Fruit fly (Drosophila melanogaster) whole organism, prepupa: ENCODE measurements around the gene CG1750.

Experiments used
- Blimp-1 ChIP-seq: fragments of 200-800 bp; sonication (Bioruptor generic); optimal IDR thresholded peaks from 3 replicates; lab custom pipeline; 2017; ENCODE audit warnings: missing biosample characterization, missing genetic modification characterization, mild to moderate bottlenecking, moderate library complexity, missing genetic modification reagents
- CG10631 ChIP-seq: fragments of 200-800 bp; sonication (Bioruptor generic); optimal IDR thresholded peaks from 2 replicates; lab custom pipeline; 2016; ENCODE audit warnings: missing biosample characterization, missing genetic modification characterization
- CG11294 ChIP-seq: fragments of 200-800 bp; sonication (Bioruptor generic); IDR thresholded peaks from 2 replicates; pipeline ENCODE4 v1.3.6; 2022; ENCODE audit warnings: missing biosample characterization, missing genetic modification characterization
- CG11762 ChIP-seq: fragments of 200-800 bp; sonication (Bioruptor generic); optimal IDR thresholded peaks from 3 replicates; lab custom pipeline; 2016; ENCODE audit warnings: missing biosample characterization, missing genetic modification characterization; ENCODE audit not compliant: insufficient read depth
- CG11902 ChIP-seq: fragments of 200-800 bp; sonication (Bioruptor generic); optimal IDR thresholded peaks from 3 replicates; lab custom pipeline; 2016; ENCODE audit warnings: missing biosample characterization, missing genetic modification characterization
- CG15336 ChIP-seq: fragments of 200-800 bp; sonication (Bioruptor generic); IDR thresholded peaks from 2 replicates; pipeline ENCODE4 v1.3.6; 2022; ENCODE audit warnings: missing biosample characterization, missing genetic modification characterization
- CG1621 ChIP-seq: fragments of 200-800 bp; sonication (Bioruptor generic); optimal IDR thresholded peaks from 3 replicates; lab custom pipeline; 2018; ENCODE audit warnings: missing biosample characterization, mild to moderate bottlenecking, missing genetic modification characterization
- CG16779 ChIP-seq: fragments of 200-800 bp; sonication (Bioruptor generic); optimal IDR thresholded peaks from 3 replicates; lab custom pipeline; 2017; ENCODE audit warnings: missing biosample characterization, mild to moderate bottlenecking, missing genetic modification characterization
- CG3032 ChIP-seq: fragments of 200-800 bp; optimal IDR thresholded peaks from 2 replicates; lab custom pipeline; 2019; ENCODE audit warnings: missing biosample characterization, mild to moderate bottlenecking, missing genetic modification characterization, moderate library complexity
- CG32006 ChIP-seq: fragments of 200-800 bp; sonication (Bioruptor generic); optimal IDR thresholded peaks from 3 replicates; lab custom pipeline; 2017; ENCODE audit warnings: missing biosample characterization, mild to moderate bottlenecking, missing genetic modification characterization
- CG34406 ChIP-seq: fragments of 200-800 bp; sonication (Bioruptor generic); optimal IDR thresholded peaks from 3 replicates; lab custom pipeline; 2016; ENCODE audit warnings: missing biosample characterization, missing genetic modification characterization
- CG3919 ChIP-seq: fragments of 200-800 bp; sonication (Bioruptor generic); optimal IDR thresholded peaks from 3 replicates; lab custom pipeline; 2016; ENCODE audit warnings: missing biosample characterization, missing genetic modification characterization
- CG6163 ChIP-seq: fragments of 200-800 bp; sonication (Bioruptor generic); IDR thresholded peaks from 3 replicates; pipeline ENCODE4 v1.3.6; 2022; ENCODE audit warnings: missing biosample characterization, missing genetic modification characterization
- CG6276 ChIP-seq: fragments of 200-800 bp; sonication (Bioruptor generic); optimal IDR thresholded peaks from 2 replicates; lab custom pipeline; 2017; ENCODE audit warnings: missing biosample characterization, mild to moderate bottlenecking, missing genetic modification characterization
- CG6792 ChIP-seq: fragments of 200-800 bp; sonication (Bioruptor generic); optimal IDR thresholded peaks from 3 replicates; lab custom pipeline; 2016; ENCODE audit warnings: missing biosample characterization, missing genetic modification characterization
- CG6808 ChIP-seq: fragments of 200-800 bp; sonication (Bioruptor generic); optimal IDR thresholded peaks from 3 replicates; lab custom pipeline; 2017; ENCODE audit warnings: missing biosample characterization, missing genetic modification characterization, mild to moderate bottlenecking, moderate library complexity, missing genetic modification reagents
- CG6854 ChIP-seq: fragments of 200-800 bp; sonication (Bioruptor generic); optimal IDR thresholded peaks from 2 replicates; lab custom pipeline; 2017; ENCODE audit warnings: missing biosample characterization, mild to moderate bottlenecking, missing genetic modification characterization
- CG7368 ChIP-seq: fragments of 200-800 bp; sonication (Bioruptor generic); optimal IDR thresholded peaks from 3 replicates; lab custom pipeline; 2016; ENCODE audit warnings: missing biosample characterization, missing genetic modification characterization
- CG8632 ChIP-seq: fragments of 200-800 bp; sonication (Bioruptor generic); optimal IDR thresholded peaks from 3 replicates; lab custom pipeline; 2016; ENCODE audit warnings: missing biosample characterization, missing genetic modification characterization
- Eip75B ChIP-seq: fragments of 200-800 bp; sonication (Bioruptor generic); optimal IDR thresholded peaks from 3 replicates; lab custom pipeline; 2016; ENCODE audit warnings: missing biosample characterization, missing genetic modification characterization
- Eip78C ChIP-seq: fragments of 200-800 bp; sonication (Bioruptor generic); peaks from one replicate; lab custom pipeline; 2016; ENCODE audit warnings: missing biosample characterization, missing genetic modification characterization
- Eip93F ChIP-seq: fragments of 200-800 bp; sonication (Bioruptor generic); optimal IDR thresholded peaks from 2 replicates; lab custom pipeline; 2016; ENCODE audit warnings: missing biosample characterization, mild to moderate bottlenecking, missing genetic modification characterization
- Ets21C ChIP-seq: fragments of 200-800 bp; sonication (Bioruptor generic); optimal IDR thresholded peaks from 3 replicates; lab custom pipeline; 2016; ENCODE audit warnings: missing biosample characterization, missing genetic modification characterization
- Gug ChIP-seq: fragments of 200-800 bp; sonication (Bioruptor generic); IDR thresholded peaks from 2 replicates; pipeline ENCODE4 v1.3.6; 2022; ENCODE audit warnings: missing biosample characterization, missing genetic modification characterization
- Hr39 ChIP-seq: fragments of 200-800 bp; sonication (Bioruptor generic); optimal IDR thresholded peaks from 2 replicates; lab custom pipeline; 2016; ENCODE audit warnings: missing biosample characterization, missing genetic modification characterization
- Hr4 ChIP-seq: fragments of 200-800 bp; sonication (Bioruptor generic); optimal IDR thresholded peaks from 3 replicates; lab custom pipeline; 2016; ENCODE audit warnings: missing biosample characterization, missing genetic modification characterization
- Lpt ChIP-seq: fragments of 200-800 bp; sonication (Bioruptor generic); optimal IDR thresholded peaks from 3 replicates; lab custom pipeline; 2016; ENCODE audit warnings: missing biosample characterization, missing genetic modification characterization
- Met ChIP-seq: fragments of 200-800 bp; sonication (Bioruptor generic); optimal IDR thresholded peaks from 3 replicates; lab custom pipeline; 2016; ENCODE audit warnings: missing biosample characterization, missing genetic modification characterization
- OdsH ChIP-seq: fragments of 200-800 bp; sonication (Bioruptor generic); optimal IDR thresholded peaks from 3 replicates; lab custom pipeline; 2016; ENCODE audit warnings: missing biosample characterization, missing genetic modification characterization
- Smox ChIP-seq: fragments of 200-800 bp; sonication (Bioruptor generic); optimal IDR thresholded peaks from 3 replicates; lab custom pipeline; 2016; ENCODE audit warnings: missing biosample characterization, missing genetic modification characterization
- Sox14 ChIP-seq: fragments of 200-800 bp; sonication (Bioruptor generic); optimal IDR thresholded peaks from 3 replicates; lab custom pipeline; 2016; ENCODE audit warnings: missing biosample characterization, missing genetic modification characterization
- acj6 ChIP-seq: fragments of 200-800 bp; sonication (Bioruptor generic); optimal IDR thresholded peaks from 3 replicates; lab custom pipeline; 2016; ENCODE audit warnings: missing biosample characterization, missing genetic modification characterization
- cyc ChIP-seq: fragments of 200-800 bp; sonication (Bioruptor generic); optimal IDR thresholded peaks from 3 replicates; lab custom pipeline; 2016; ENCODE audit warnings: missing biosample characterization, missing genetic modification characterization
- dsx ChIP-seq: fragments of 200-800 bp; optimal IDR thresholded peaks from 3 replicates; lab custom pipeline; 2019; ENCODE audit warnings: missing biosample characterization, mild to moderate bottlenecking, missing genetic modification characterization, moderate library complexity; ENCODE audit not compliant: poor library complexity, severe bottlenecking
- eg ChIP-seq: fragments of 200-800 bp; sonication (Bioruptor generic); IDR thresholded peaks from 3 replicates; pipeline ENCODE4 v1.3.6; 2022; ENCODE audit warnings: missing biosample characterization, missing genetic modification characterization
- esn ChIP-seq: fragments of 200-800 bp; sonication (Bioruptor generic); optimal IDR thresholded peaks from 2 replicates; lab custom pipeline; 2016; ENCODE audit warnings: missing biosample characterization, mild to moderate bottlenecking, missing genetic modification characterization, moderate library complexity
- fd85E ChIP-seq: fragments of 200-800 bp; sonication (Bioruptor generic); optimal IDR thresholded peaks from 3 replicates; lab custom pipeline; 2016; ENCODE audit warnings: missing biosample characterization, missing genetic modification characterization
- fkh ChIP-seq: fragments of 200-800 bp; sonication (Bioruptor generic); optimal IDR thresholded peaks from 3 replicates; lab custom pipeline; 2017; ENCODE audit warnings: missing biosample characterization, mild to moderate bottlenecking, missing genetic modification characterization, moderate library complexity
- lz ChIP-seq: fragments of 200-800 bp; sonication (Bioruptor generic); optimal IDR thresholded peaks from 3 replicates; lab custom pipeline; 2016; ENCODE audit warnings: missing biosample characterization, missing genetic modification characterization
- net ChIP-seq: fragments of 200-800 bp; sonication (Bioruptor generic); optimal IDR thresholded peaks from 3 replicates; lab custom pipeline; 2016; ENCODE audit warnings: missing biosample characterization, missing genetic modification characterization
- pdm3 ChIP-seq: fragments of 200-800 bp; sonication (Bioruptor generic); optimal IDR thresholded peaks from 3 replicates; lab custom pipeline; 2016; ENCODE audit warnings: missing biosample characterization, missing genetic modification characterization
- spab ChIP-seq: fragments of 200-800 bp; sonication (Bioruptor generic); optimal IDR thresholded peaks from 2 replicates; lab custom pipeline; 2017; ENCODE audit warnings: missing biosample characterization, mild to moderate bottlenecking, missing genetic modification characterization, missing genetic modification reagents
- ss ChIP-seq, 2 experiments: fragments of 200-800 bp; sonication (Bioruptor generic); optimal IDR thresholded peaks; 2 replicates in 1 of 2; 3 replicates in 1 of 2; lab custom pipeline; 2017 to 2018; ENCODE audit warnings: mild to moderate bottlenecking in 2 of 2, missing biosample characterization in 2 of 2, missing genetic modification characterization in 2 of 2, moderate library complexity in 1 of 2
- topi ChIP-seq: fragments of 200-800 bp; sonication (Bioruptor generic); optimal IDR thresholded peaks from 3 replicates; lab custom pipeline; 2016; ENCODE audit warnings: missing biosample characterization, missing genetic modification characterization
- vri ChIP-seq: fragments of 200-800 bp; sonication (Bioruptor generic); optimal IDR thresholded peaks from 3 replicates; lab custom pipeline; 2016; ENCODE audit warnings: missing biosample characterization, mild to moderate bottlenecking, missing genetic modification characterization

Gene CG1750

dm6 chr3R:31220456-31221336 is 34.0 kb downstream of the CG1750 start, which contains the start of gene CG12054 (continued):
- TF ChIP-seq dsx = no peak
- TF ChIP-seq CG6276 (GFP tag; lab: Kevin White, UChicago) = no peak
- TF ChIP-seq CG3919 (GFP tag; lab: Kevin White, UChicago) = no peak
- TF ChIP-seq CG11902 (GFP tag; lab: Kevin White, UChicago) = no peak
- TF ChIP-seq CG6854 (GFP tag; lab: Kevin White, UChicago) = no peak
- TF ChIP-seq CG15336 (GFP tag; lab: Robert Waterston, UW) = no peak
- TF ChIP-seq fd85E (GFP tag; lab: Kevin White, UChicago) = no peak
- no peak for TF ChIP-seq ss (GFP tag; optimal IDR thresholded peaks at IDR 0.05; lab: Kevin White, UChicago)
- TF ChIP-seq, all 60 proteins: peak for 7

- no peak for TF ChIP-seq Eip93F (GFP tag; lab: Kevin White, UChicago)
- no peak for TF ChIP-seq Gug
- TF ChIP-seq dsx = peak; percentile 94
- TF ChIP-seq Eip75B (GFP tag; lab: Kevin White, UChicago) = no peak
- TF ChIP-seq Sox14 (GFP tag; lab: Kevin White, UChicago) = peak; percentile 20
- TF ChIP-seq esn (GFP tag; lab: Kevin White, UChicago) = peak; percentile 3
- TF ChIP-seq net = peak; percentile 49
- TF ChIP-seq CG3919 (GFP tag; lab: Kevin White, UChicago) = peak; percentile 19
- peak; percentile 1 for TF ChIP-seq CG1621 (tag; lab: Kevin White, UChicago)
- TF ChIP-seq OdsH (GFP tag; lab: Kevin White, UChicago) = no peak
- no peak for TF ChIP-seq CG11902 (GFP tag; lab: Kevin White, UChicago)
- TF ChIP-seq vri (GFP tag; lab: Kevin White, UChicago) = peak; percentile 99
- TF ChIP-seq fkh = peak; percentile 29
- no peak for TF ChIP-seq acj6 (GFP tag; lab: Kevin White, UChicago)
- TF ChIP-seq eg (GFP tag; lab: Robert Waterston, UW) = no peak
- no peak for TF ChIP-seq Lpt
- no peak for TF ChIP-seq CG34406 (GFP tag; lab: Kevin White, UChicago)
- TF ChIP-seq pdm3 = no peak
- no peak for TF ChIP-seq Blimp-1 (GFP tag; lab: Kevin White, UChicago)
- TF ChIP-seq CG6163 = no peak
- TF ChIP-seq Eip78C (GFP tag; lab: Kevin White, UChicago) = peak; percentile 73
- no peak for TF ChIP-seq CG7368 (GFP tag; lab: Kevin White, UChicago)
- no peak for TF ChIP-seq CG11762 (GFP tag; lab: Kevin White, UChicago)
- no peak for TF ChIP-seq CG32006
- no peak for TF ChIP-seq lz
- TF ChIP-seq cyc = no peak
- no peak for TF ChIP-seq spab (GFP tag; lab: Kevin White, UChicago)
- no peak for TF ChIP-seq CG6792
- TF ChIP-seq topi (GFP tag; lab: Kevin White, UChicago) = no peak
- no peak for TF ChIP-seq Hr39 (GFP tag; lab: Kevin White, UChicago)
- no peak for TF ChIP-seq Met (GFP tag; lab: Kevin White, UChicago)
- no peak for TF ChIP-seq CG6276 (GFP tag; lab: Kevin White, UChicago)
- TF ChIP-seq CG10631 (GFP tag; lab: Kevin White, UChicago) = no peak
- no peak for TF ChIP-seq Hr4 (GFP tag; lab: Kevin White, UChicago)
- no peak for TF ChIP-seq Ets21C (GFP tag; lab: Kevin White, UChicago)
- no peak for TF ChIP-seq CG11294
- TF ChIP-seq CG8632 (GFP tag; lab: Kevin White, UChicago) = no peak
- peak; percentile 9 for TF ChIP-seq CG3032
- peak; percentile 52 for TF ChIP-seq CG16779 (tag; lab: Kevin White, UChicago)
- TF ChIP-seq Smox = no peak
- peak in 1 of 2 experiments; percentile 59 for TF ChIP-seq ss (GFP tag; optimal IDR thresholded peaks at IDR 0.05; lab: Kevin White, UChicago)
- TF ChIP-seq CG6808 (GFP tag; lab: Kevin White, UChicago) = peak; percentile 10
Observed at dm6 chr3R:31218997-31219992, 35.4 kb downstream of the CG1750 start, which contains the start of gene ATPsynC. Gene ATPsynC, minus strand, starts transcription at chr3R:31219630.
